Worm (Caenorhabditis elegans) whole organism, mixed stage, embryonic: ENCODE results near the gene Y57A10C.9.

Experiments
- blmp-1 ChIP-seq: fragments of 150-350 bp; optimal IDR thresholded peaks from 2 replicates; lab custom pipeline; 2014; ENCODE audit warnings: missing biosample characterization, missing genetic modification characterization
- ceh-83 ChIP-seq: fragments of 200-800 bp; sonication (Bioruptor generic); optimal IDR thresholded peaks from 2 replicates; lab custom pipeline; 2018; ENCODE audit warnings: mild to moderate bottlenecking, missing genetic modification characterization, missing compliant biosample characterization
- drap-1 ChIP-seq: fragments of 200-800 bp; sonication (Bioruptor generic); optimal IDR thresholded peaks from 3 replicates; lab custom pipeline; 2018; ENCODE audit warnings: mild to moderate bottlenecking, missing genetic modification characterization, missing compliant biosample characterization
- mep-1 ChIP-seq: fragments of 150-350 bp; optimal IDR thresholded peaks from 2 replicates; lab custom pipeline; 2017; ENCODE audit warnings: missing biosample characterization, missing genetic modification reagents, missing genetic modification characterization, inconsistent platforms
- unc-62 ChIP-seq: fragments of 150-350 bp; optimal IDR thresholded peaks from 2 replicates; lab custom pipeline; 2014; ENCODE audit warnings: missing biosample characterization, missing genetic modification reagents, missing genetic modification characterization

- TF ChIP-seq ceh-83 (no peak), drap-1 (GFP tag; lab: Kevin White, UChicago) (no peak), mep-1 (tag; lab: Kevin White, UChicago) (no peak), unc-62 (no peak), blmp-1 (tag; lab: Kevin White, UChicago) (no peak)
Measured at ce11 chrII:12435202-12435872, 3.0 kb downstream of the Y57A10C.9 start.
